Worm (Caenorhabditis elegans): ENCODE data around the gene R09H10.3.
A peak's percentile ranks its signal among the peaks of the same experiment; 100 is the strongest.

- TF ChIP-seq aly-2 (tag; optimal IDR thresholded peaks at IDR 0.05) (no peak), ceh-82 (tag; optimal IDR thresholded peaks at IDR 0.05) (no peak), sox-4 (tag; optimal IDR thresholded peaks at IDR 0.05) (no peak), fkh-10 (GFP tag; optimal IDR thresholded peaks at IDR 0.05) (no peak), nhr-76 (tag; optimal IDR thresholded peaks at IDR 0.05) (no peak), vab-15 (tag; optimal IDR thresholded peaks at IDR 0.05) (no peak), nhr-19 (GFP tag; conservative IDR thresholded peaks at IDR 0.05) (no peak), snu-23 (GFP tag; optimal IDR thresholded peaks at IDR 0.05) (peak; percentile 12)
These were observed 5.5 kb downstream of the R09H10.3 start for ce11 chrIV:10612281-10612680.

Data from whole organism, L1 larva.